Fruit fly (Drosophila melanogaster) whole organism, prepupa: Measurements from ENCODE around the gene CG18765.
A peak's percentile ranks its signal among the peaks of the same experiment; 100 is the strongest.

Experiments used
- CG10631 ChIP-seq: fragments of 200-800 bp; sonication (Bioruptor generic); optimal IDR thresholded peaks from 2 replicates; lab custom pipeline; 2016; ENCODE audit warnings: missing biosample characterization, missing genetic modification characterization
- CG10669 ChIP-seq: fragments of 200-800 bp; sonication (Bioruptor generic); optimal IDR thresholded peaks from 3 replicates; lab custom pipeline; 2018; ENCODE audit warnings: missing biosample characterization, mild to moderate bottlenecking, missing genetic modification characterization, moderate library complexity
- CG15336 ChIP-seq: fragments of 200-800 bp; sonication (Bioruptor generic); IDR thresholded peaks from 2 replicates; pipeline ENCODE4 v1.3.6; 2022; ENCODE audit warnings: missing biosample characterization, missing genetic modification characterization
- CG1621 ChIP-seq: fragments of 200-800 bp; sonication (Bioruptor generic); optimal IDR thresholded peaks from 3 replicates; lab custom pipeline; 2018; ENCODE audit warnings: missing biosample characterization, mild to moderate bottlenecking, missing genetic modification characterization
- CG3032 ChIP-seq: fragments of 200-800 bp; optimal IDR thresholded peaks from 2 replicates; lab custom pipeline; 2019; ENCODE audit warnings: missing biosample characterization, mild to moderate bottlenecking, missing genetic modification characterization, moderate library complexity
- CG32006 ChIP-seq: fragments of 200-800 bp; sonication (Bioruptor generic); optimal IDR thresholded peaks from 3 replicates; lab custom pipeline; 2017; ENCODE audit warnings: missing biosample characterization, mild to moderate bottlenecking, missing genetic modification characterization
- CG34406 ChIP-seq: fragments of 200-800 bp; sonication (Bioruptor generic); optimal IDR thresholded peaks from 3 replicates; lab custom pipeline; 2016; ENCODE audit warnings: missing biosample characterization, missing genetic modification characterization
- CG3919 ChIP-seq: fragments of 200-800 bp; sonication (Bioruptor generic); optimal IDR thresholded peaks from 3 replicates; lab custom pipeline; 2016; ENCODE audit warnings: missing biosample characterization, missing genetic modification characterization
- CG6163 ChIP-seq: fragments of 200-800 bp; sonication (Bioruptor generic); IDR thresholded peaks from 3 replicates; pipeline ENCODE4 v1.3.6; 2022; ENCODE audit warnings: missing biosample characterization, missing genetic modification characterization
- CG6276 ChIP-seq: fragments of 200-800 bp; sonication (Bioruptor generic); optimal IDR thresholded peaks from 2 replicates; lab custom pipeline; 2017; ENCODE audit warnings: missing biosample characterization, mild to moderate bottlenecking, missing genetic modification characterization
- CG6792 ChIP-seq: fragments of 200-800 bp; sonication (Bioruptor generic); optimal IDR thresholded peaks from 3 replicates; lab custom pipeline; 2016; ENCODE audit warnings: missing biosample characterization, missing genetic modification characterization
- CG6808 ChIP-seq: fragments of 200-800 bp; sonication (Bioruptor generic); optimal IDR thresholded peaks from 3 replicates; lab custom pipeline; 2017; ENCODE audit warnings: missing biosample characterization, missing genetic modification characterization, mild to moderate bottlenecking, moderate library complexity, missing genetic modification reagents
- CG6854 ChIP-seq: fragments of 200-800 bp; sonication (Bioruptor generic); optimal IDR thresholded peaks from 2 replicates; lab custom pipeline; 2017; ENCODE audit warnings: missing biosample characterization, mild to moderate bottlenecking, missing genetic modification characterization
- CG7368 ChIP-seq: fragments of 200-800 bp; sonication (Bioruptor generic); optimal IDR thresholded peaks from 3 replicates; lab custom pipeline; 2016; ENCODE audit warnings: missing biosample characterization, missing genetic modification characterization
- CG8119 ChIP-seq: fragments of 200-800 bp; sonication (Bioruptor generic); IDR thresholded peaks from 3 replicates; pipeline ENCODE4 v1.3.6; 2022; ENCODE audit warnings: missing biosample characterization, missing genetic modification characterization
- CG8319 ChIP-seq: fragments of 200-800 bp; sonication (Bioruptor generic); optimal IDR thresholded peaks from 3 replicates; lab custom pipeline; 2016; ENCODE audit warnings: missing biosample characterization, missing genetic modification characterization
- CG8632 ChIP-seq: fragments of 200-800 bp; sonication (Bioruptor generic); optimal IDR thresholded peaks from 3 replicates; lab custom pipeline; 2016; ENCODE audit warnings: missing biosample characterization, missing genetic modification characterization
- CG9139 ChIP-seq: fragments of 200-800 bp; sonication (Bioruptor generic); optimal IDR thresholded peaks from 3 replicates; lab custom pipeline; 2017; ENCODE audit warnings: missing biosample characterization, mild to moderate bottlenecking, missing genetic modification characterization
- Eip75B ChIP-seq: fragments of 200-800 bp; sonication (Bioruptor generic); optimal IDR thresholded peaks from 3 replicates; lab custom pipeline; 2016; ENCODE audit warnings: missing biosample characterization, missing genetic modification characterization
- Eip78C ChIP-seq: fragments of 200-800 bp; sonication (Bioruptor generic); peaks from one replicate; lab custom pipeline; 2016; ENCODE audit warnings: missing biosample characterization, missing genetic modification characterization
- Eip93F ChIP-seq: fragments of 200-800 bp; sonication (Bioruptor generic); optimal IDR thresholded peaks from 2 replicates; lab custom pipeline; 2016; ENCODE audit warnings: missing biosample characterization, mild to moderate bottlenecking, missing genetic modification characterization
- Ets21C ChIP-seq: fragments of 200-800 bp; sonication (Bioruptor generic); optimal IDR thresholded peaks from 3 replicates; lab custom pipeline; 2016; ENCODE audit warnings: missing biosample characterization, missing genetic modification characterization
- Ets96B ChIP-seq: fragments of 200-800 bp; optimal IDR thresholded peaks from 2 replicates; lab custom pipeline; 2019; ENCODE audit warnings: missing biosample characterization, mild to moderate bottlenecking, missing genetic modification characterization, moderate library complexity
- Gug ChIP-seq: fragments of 200-800 bp; sonication (Bioruptor generic); IDR thresholded peaks from 2 replicates; pipeline ENCODE4 v1.3.6; 2022; ENCODE audit warnings: missing biosample characterization, missing genetic modification characterization
- Hr39 ChIP-seq: fragments of 200-800 bp; sonication (Bioruptor generic); optimal IDR thresholded peaks from 2 replicates; lab custom pipeline; 2016; ENCODE audit warnings: missing biosample characterization, missing genetic modification characterization
- Hr4 ChIP-seq: fragments of 200-800 bp; sonication (Bioruptor generic); optimal IDR thresholded peaks from 3 replicates; lab custom pipeline; 2016; ENCODE audit warnings: missing biosample characterization, missing genetic modification characterization
- Met ChIP-seq: fragments of 200-800 bp; sonication (Bioruptor generic); optimal IDR thresholded peaks from 3 replicates; lab custom pipeline; 2016; ENCODE audit warnings: missing biosample characterization, missing genetic modification characterization
- OdsH ChIP-seq: fragments of 200-800 bp; sonication (Bioruptor generic); optimal IDR thresholded peaks from 3 replicates; lab custom pipeline; 2016; ENCODE audit warnings: missing biosample characterization, missing genetic modification characterization
- Smox ChIP-seq: fragments of 200-800 bp; sonication (Bioruptor generic); optimal IDR thresholded peaks from 3 replicates; lab custom pipeline; 2016; ENCODE audit warnings: missing biosample characterization, missing genetic modification characterization
- Sox102F ChIP-seq: fragments of 200-800 bp; sonication (Bioruptor generic); optimal IDR thresholded peaks from 2 replicates; lab custom pipeline; 2016; ENCODE audit warnings: missing biosample characterization, mild to moderate bottlenecking, missing genetic modification characterization
- Sox14 ChIP-seq: fragments of 200-800 bp; sonication (Bioruptor generic); optimal IDR thresholded peaks from 3 replicates; lab custom pipeline; 2016; ENCODE audit warnings: missing biosample characterization, missing genetic modification characterization
- Sox15 ChIP-seq: fragments of 200-800 bp; sonication (Bioruptor generic); optimal IDR thresholded peaks from 3 replicates; lab custom pipeline; 2016; ENCODE audit warnings: missing biosample characterization, missing genetic modification characterization
- achi ChIP-seq: fragments of 200-800 bp; sonication (Bioruptor generic); optimal IDR thresholded peaks from 3 replicates; lab custom pipeline; 2016; ENCODE audit warnings: missing biosample characterization, missing genetic modification characterization
- cyc ChIP-seq: fragments of 200-800 bp; sonication (Bioruptor generic); optimal IDR thresholded peaks from 3 replicates; lab custom pipeline; 2016; ENCODE audit warnings: missing biosample characterization, missing genetic modification characterization
- dac ChIP-seq: fragments of 200-800 bp; sonication (Bioruptor generic); optimal IDR thresholded peaks from 2 replicates; lab custom pipeline; 2017; ENCODE audit warnings: missing biosample characterization, mild to moderate bottlenecking, missing genetic modification characterization
- dsx ChIP-seq: fragments of 200-800 bp; optimal IDR thresholded peaks from 3 replicates; lab custom pipeline; 2019; ENCODE audit warnings: missing biosample characterization, mild to moderate bottlenecking, missing genetic modification characterization, moderate library complexity; ENCODE audit not compliant: poor library complexity, severe bottlenecking
- eg ChIP-seq: fragments of 200-800 bp; sonication (Bioruptor generic); IDR thresholded peaks from 3 replicates; pipeline ENCODE4 v1.3.6; 2022; ENCODE audit warnings: missing biosample characterization, missing genetic modification characterization
- esn ChIP-seq: fragments of 200-800 bp; sonication (Bioruptor generic); optimal IDR thresholded peaks from 2 replicates; lab custom pipeline; 2016; ENCODE audit warnings: missing biosample characterization, mild to moderate bottlenecking, missing genetic modification characterization, moderate library complexity
- fd59A ChIP-seq: fragments of 200-800 bp; sonication (Bioruptor generic); optimal IDR thresholded peaks from 2 replicates; lab custom pipeline; 2017; ENCODE audit warnings: missing biosample characterization, mild to moderate bottlenecking, missing genetic modification characterization, missing genetic modification reagents
- pdm3 ChIP-seq: fragments of 200-800 bp; sonication (Bioruptor generic); optimal IDR thresholded peaks from 3 replicates; lab custom pipeline; 2016; ENCODE audit warnings: missing biosample characterization, missing genetic modification characterization
- spab ChIP-seq: fragments of 200-800 bp; sonication (Bioruptor generic); optimal IDR thresholded peaks from 2 replicates; lab custom pipeline; 2017; ENCODE audit warnings: missing biosample characterization, mild to moderate bottlenecking, missing genetic modification characterization, missing genetic modification reagents
- ss ChIP-seq, 2 experiments: fragments of 200-800 bp; sonication (Bioruptor generic); optimal IDR thresholded peaks; 2 replicates in 1 of 2; 3 replicates in 1 of 2; lab custom pipeline; 2017 to 2018; ENCODE audit warnings: mild to moderate bottlenecking in 2 of 2, missing biosample characterization in 2 of 2, missing genetic modification characterization in 2 of 2, moderate library complexity in 1 of 2
- svp ChIP-seq: fragments of 200-800 bp; sonication (Bioruptor generic); peaks from one replicate; lab custom pipeline; 2016; ENCODE audit warnings: missing biosample characterization, missing genetic modification characterization
- topi ChIP-seq: fragments of 200-800 bp; sonication (Bioruptor generic); optimal IDR thresholded peaks from 3 replicates; lab custom pipeline; 2016; ENCODE audit warnings: missing biosample characterization, missing genetic modification characterization

Gene CG18765

DNA sequence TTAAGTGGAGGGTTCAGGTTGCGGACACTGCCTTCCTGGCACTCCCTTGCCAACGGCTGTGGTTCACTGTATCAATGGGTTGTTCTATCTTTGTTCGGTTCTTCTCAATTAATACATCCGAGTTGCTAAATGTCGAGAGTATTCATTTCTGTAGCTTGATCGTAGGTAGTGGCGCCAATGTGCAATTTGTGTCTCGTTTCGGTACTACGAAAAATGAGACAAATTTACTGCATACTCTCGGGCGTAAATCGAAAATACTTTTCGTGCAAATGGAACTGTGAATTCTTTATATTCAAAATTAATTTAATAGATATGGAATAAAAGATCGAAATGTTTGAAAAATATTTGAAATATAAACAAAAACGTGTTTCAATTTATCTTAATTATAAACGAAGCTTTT lies 26.1 kb downstream of the CG18765 start:
- TF ChIP-seq eg (GFP tag; lab: Robert Waterston, UW) (no peak), Ets21C (GFP tag; lab: Kevin White, UChicago) (no peak), cyc (GFP tag; lab: Kevin White, UChicago) (peak; percentile 13), Eip78C (GFP tag; lab: Kevin White, UChicago) (peak; percentile 58), topi (GFP tag; lab: Kevin White, UChicago) (no peak), esn (GFP tag; lab: Kevin White, UChicago) (peak; percentile 34), pdm3 (GFP tag; lab: Kevin White, UChicago) (peak; percentile 1), Sox15 (GFP tag; lab: Kevin White, UChicago) (no peak), CG8319 (no peak)
- TF ChIP-seq, all 60 proteins: peak for 4

DNA sequence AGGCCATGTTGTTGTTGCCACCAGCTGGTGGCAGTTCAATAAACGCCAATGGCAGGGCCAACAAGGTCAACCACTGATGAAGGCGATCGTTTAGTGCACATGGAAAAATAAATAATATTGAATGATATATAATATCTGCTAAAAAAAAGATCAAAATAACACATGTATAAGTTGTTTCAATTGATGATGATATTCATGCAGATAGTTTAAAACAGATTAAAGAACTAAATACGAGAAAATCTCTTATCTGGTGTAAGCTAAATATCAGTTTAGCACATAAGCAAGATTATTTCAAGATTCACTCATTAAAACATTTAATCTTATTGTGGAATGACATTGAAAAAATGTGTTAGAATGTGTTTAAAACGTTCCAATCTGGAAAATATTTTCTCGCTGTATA lies 28.2 kb downstream of the CG18765 start:
- no peak for TF ChIP-seq CG10631 (GFP tag; lab: Kevin White, UChicago)
- no peak for TF ChIP-seq CG6792 (GFP tag; lab: Kevin White, UChicago)
- no peak for TF ChIP-seq CG1621 (tag; lab: Kevin White, UChicago)
- TF ChIP-seq CG6163 (GFP tag; lab: Robert Waterston, UW): no peak
- no peak for TF ChIP-seq Sox14 (GFP tag; lab: Kevin White, UChicago)
- TF ChIP-seq achi (GFP tag; lab: Kevin White, UChicago): no peak
- 0 out of 2 replicates have a peak, but pooled peaks have one; percentile 17 for TF ChIP-seq CG15336 (GFP tag; lab: Robert Waterston, UW)
- TF ChIP-seq Sox15 (GFP tag; lab: Kevin White, UChicago): no peak
- no peak for TF ChIP-seq CG8632 (GFP tag; lab: Kevin White, UChicago)
- no peak for TF ChIP-seq Hr4 (GFP tag; lab: Kevin White, UChicago)
- peak; percentile 3 for TF ChIP-seq CG34406
- TF ChIP-seq Hr39 (GFP tag; lab: Kevin White, UChicago): no peak
- TF ChIP-seq CG3032 (tag; lab: Kevin White, UChicago): peak; percentile 26
- TF ChIP-seq Eip93F (GFP tag; lab: Kevin White, UChicago): no peak
- peak; percentile 33 for TF ChIP-seq CG3919
- TF ChIP-seq fd59A (GFP tag; lab: Kevin White, UChicago): no peak
- TF ChIP-seq pdm3 (GFP tag; lab: Kevin White, UChicago): peak; percentile 29
- no peak for TF ChIP-seq Gug
- TF ChIP-seq Sox102F (GFP tag; lab: Kevin White, UChicago): no peak
- TF ChIP-seq Eip78C (GFP tag; lab: Kevin White, UChicago): peak; percentile 69
- TF ChIP-seq CG10669 (GFP tag; lab: Kevin White, UChicago): peak; percentile 15
- TF ChIP-seq spab (GFP tag; lab: Kevin White, UChicago): peak; percentile 10
- no peak for TF ChIP-seq dac (GFP tag; lab: Kevin White, UChicago)
- no peak for TF ChIP-seq CG8319
- no peak for TF ChIP-seq Eip75B (GFP tag; lab: Kevin White, UChicago)
- TF ChIP-seq CG6808: no peak
- no peak for TF ChIP-seq CG7368 (GFP tag; lab: Kevin White, UChicago)
- peak; percentile 15 for TF ChIP-seq OdsH (GFP tag; lab: Kevin White, UChicago)
- TF ChIP-seq Smox (GFP tag; lab: Kevin White, UChicago): no peak
- TF ChIP-seq dsx: no peak
- TF ChIP-seq ss (GFP tag; optimal IDR thresholded peaks at IDR 0.05; lab: Kevin White, UChicago): peak in 1 of 2 experiments; percentile 37
- TF ChIP-seq svp: no peak
- TF ChIP-seq, all 60 proteins: peak for 10

DNA sequence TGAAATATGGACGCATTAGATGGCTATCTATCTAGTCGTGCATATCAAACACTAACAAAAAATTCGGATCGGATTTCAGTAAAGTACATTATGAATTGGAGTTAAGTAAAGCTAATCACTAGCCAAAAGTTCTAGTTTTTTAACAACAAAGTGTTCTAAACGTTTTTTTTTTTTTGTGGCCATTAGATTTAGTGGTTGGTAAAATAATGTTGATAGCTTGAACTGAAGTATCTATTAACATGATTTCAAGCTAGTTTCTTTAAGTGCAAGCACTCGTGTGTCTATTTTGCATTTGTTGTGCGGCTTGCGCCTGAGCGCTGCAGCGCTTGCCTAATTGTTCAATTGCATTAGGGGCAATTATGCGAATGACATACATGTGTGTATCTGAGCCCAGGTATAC lies 29.0 kb downstream of the CG18765 start:
- TF ChIP-seq Smox (GFP tag; lab: Kevin White, UChicago): no peak
- peak; percentile 64 for TF ChIP-seq CG15336 (GFP tag; lab: Robert Waterston, UW)
- no peak for TF ChIP-seq Eip78C (GFP tag; lab: Kevin White, UChicago)
- TF ChIP-seq topi (GFP tag; lab: Kevin White, UChicago): no peak
- TF ChIP-seq Hr39 (GFP tag; lab: Kevin White, UChicago): no peak
- no peak for TF ChIP-seq ss (GFP tag; optimal IDR thresholded peaks at IDR 0.05; lab: Kevin White, UChicago)
- TF ChIP-seq svp: no peak
- peak; percentile 33 for TF ChIP-seq CG32006 (GFP tag; lab: Kevin White, UChicago)
- no peak for TF ChIP-seq achi (GFP tag; lab: Kevin White, UChicago)
- no peak for TF ChIP-seq pdm3 (GFP tag; lab: Kevin White, UChicago)
- peak; percentile 50; the same call in 2 of the 3 replicates for TF ChIP-seq eg (GFP tag; lab: Robert Waterston, UW)
- TF ChIP-seq cyc (GFP tag; lab: Kevin White, UChicago): no peak
- TF ChIP-seq CG7368 (GFP tag; lab: Kevin White, UChicago): no peak
- no peak for TF ChIP-seq Sox15 (GFP tag; lab: Kevin White, UChicago)
- no peak for TF ChIP-seq esn (GFP tag; lab: Kevin White, UChicago)
- TF ChIP-seq spab (GFP tag; lab: Kevin White, UChicago): no peak
- TF ChIP-seq Hr4 (GFP tag; lab: Kevin White, UChicago): peak; percentile 18
- TF ChIP-seq CG6276: peak; percentile 20
- TF ChIP-seq CG6854 (GFP tag; lab: Kevin White, UChicago): no peak
- TF ChIP-seq Met (GFP tag; lab: Kevin White, UChicago): no peak
- no peak for TF ChIP-seq CG9139 (GFP tag; lab: Kevin White, UChicago)
- TF ChIP-seq CG34406: no peak
- TF ChIP-seq Ets21C (GFP tag; lab: Kevin White, UChicago): no peak
- no peak for TF ChIP-seq Ets96B (tag; lab: Kevin White, UChicago)
- TF ChIP-seq CG8119: no peak
